In genomic region chrIII:11746718-11747117, ce11 we compare ENCODE assay signal across 2 worm cellular contexts.
TF ChIP-seq lines count a peak whose summit lies in the region.

Gene mrt-2 (plus strand): TSS chrIII:11746766.

TF ChIP-seq in whole organism, L1 larva, 84 proteins besides CTCF, POLR2A, EP300 and RAD21 (continued from another document and continues in another):
- peak; percentile 82 for TF ChIP-seq grh-1 (GFP tag; IDR thresholded peaks at IDR 0.05; lab: Robert Waterston, UW)
- peak; percentile 76 for TF ChIP-seq unc-130 (tag; optimal IDR thresholded peaks at IDR 0.05; lab: Kevin White, UChicago)
- peak; percentile 78 for TF ChIP-seq isw-1 (GFP tag; IDR thresholded peaks at IDR 0.05; lab: Robert Waterston, UW)
- peak; percentile 23 for TF ChIP-seq fkh-10 (GFP tag; optimal IDR thresholded peaks at IDR 0.05; lab: Kevin White, UChicago)
- no peak for TF ChIP-seq tlp-1 (tag; optimal IDR thresholded peaks at IDR 0.05; lab: Kevin White, UChicago)
- TF ChIP-seq egl-13 (tag; optimal IDR thresholded peaks at IDR 0.05; lab: Kevin White, UChicago), result peak; percentile 97
- no peak for TF ChIP-seq lin-14 (GFP tag; optimal IDR thresholded peaks at IDR 0.05; lab: Kevin White, UChicago)
- TF ChIP-seq rnt-1 (tag; optimal IDR thresholded peaks at IDR 0.05; lab: Kevin White, UChicago), result no peak
- peak; percentile 92 for TF ChIP-seq nhr-20 (tag; optimal IDR thresholded peaks at IDR 0.05; lab: Kevin White, UChicago)
- TF ChIP-seq nhr-47 (tag; optimal IDR thresholded peaks at IDR 0.05; lab: Kevin White, UChicago), result peak; percentile 95
- TF ChIP-seq lir-3 (tag; optimal IDR thresholded peaks at IDR 0.05; lab: Kevin White, UChicago; ENCODE audit: poor library complexity), result no peak
- no peak for TF ChIP-seq nhr-12 (tag; optimal IDR thresholded peaks at IDR 0.05; lab: Kevin White, UChicago)
- TF ChIP-seq dpl-1 (GFP tag; optimal IDR thresholded peaks at IDR 0.05; lab: Kevin White, UChicago), result peak; percentile 94 to 96 (median 96)
- no peak for TF ChIP-seq nhr-11 (tag; optimal IDR thresholded peaks at IDR 0.05; lab: Kevin White, UChicago)
- TF ChIP-seq nhr-77 (tag; optimal IDR thresholded peaks at IDR 0.05; lab: Kevin White, UChicago), result peak; percentile 14
- peak; percentile 34 for TF ChIP-seq jun-1 (tag; optimal IDR thresholded peaks at IDR 0.05; lab: Kevin White, UChicago)
- TF ChIP-seq C16A3.4 (tag; optimal IDR thresholded peaks at IDR 0.05; lab: Kevin White, UChicago), result peak; percentile 68
- no peak for TF ChIP-seq aha-1 (tag; optimal IDR thresholded peaks at IDR 0.05; lab: Kevin White, UChicago)
- no peak for TF ChIP-seq unc-62 (GFP tag; optimal IDR thresholded peaks at IDR 0.05; lab: Kevin White, UChicago)
- peak; percentile 99 for TF ChIP-seq ceh-90 (tag; optimal IDR thresholded peaks at IDR 0.05; lab: Kevin White, UChicago)
- peak; percentile 79 for TF ChIP-seq mep-1 (tag; optimal IDR thresholded peaks at IDR 0.05; lab: Kevin White, UChicago)
- peak; percentile 94 for TF ChIP-seq tbx-2 (tag; optimal IDR thresholded peaks at IDR 0.05; lab: Kevin White, UChicago)
- peak; percentile 84 for TF ChIP-seq swsn-7 (tag; optimal IDR thresholded peaks at IDR 0.05; lab: Kevin White, UChicago)
- no peak for TF ChIP-seq pag-3 (tag; optimal IDR thresholded peaks at IDR 0.05; lab: Kevin White, UChicago; ENCODE audit: borderline replicate concordance, insufficient read depth)
- TF ChIP-seq sox-4 (tag; optimal IDR thresholded peaks at IDR 0.05; lab: Kevin White, UChicago), result peak; percentile 93
- TF ChIP-seq unc-30 (tag; optimal IDR thresholded peaks at IDR 0.05; lab: Kevin White, UChicago), result no peak
- peak in 1 of 2 experiments; percentile 95 for TF ChIP-seq ztf-11 (tag; optimal IDR thresholded peaks at IDR 0.05; lab: Kevin White, UChicago)
- peak; percentile 88 for TF ChIP-seq xbp-1 (tag; optimal IDR thresholded peaks at IDR 0.05; lab: Kevin White, UChicago)
- TF ChIP-seq unc-98 (GFP tag; IDR thresholded peaks at IDR 0.05; lab: Robert Waterston, UW), result peak; percentile 90
- TF ChIP-seq fos-1 (tag; optimal IDR thresholded peaks at IDR 0.05; lab: Kevin White, UChicago), result peak; percentile 48
- peak; percentile 6 for TF ChIP-seq ceh-63 (GFP tag; optimal IDR thresholded peaks at IDR 0.05; lab: Kevin White, UChicago)
- TF ChIP-seq dsc-1 (tag; optimal IDR thresholded peaks at IDR 0.05; lab: Kevin White, UChicago), result peak; percentile 95
- TF ChIP-seq ceh-8 (GFP tag; optimal IDR thresholded peaks at IDR 0.05; lab: Kevin White, UChicago), result peak; percentile 54
- TF ChIP-seq fkh-4 (tag; optimal IDR thresholded peaks at IDR 0.05; lab: Kevin White, UChicago; ENCODE audit: borderline replicate concordance), result peak; percentile 98
- peak; percentile 39 for TF ChIP-seq zip-4 (GFP tag; optimal IDR thresholded peaks at IDR 0.05; lab: Kevin White, UChicago)
- TF ChIP-seq nhr-28 (tag; optimal IDR thresholded peaks at IDR 0.05; lab: Kevin White, UChicago), result no peak
- TF ChIP-seq efl-1 (optimal IDR thresholded peaks at IDR 0.05; lab: Kevin White, UChicago), result peak; percentile 95 to 97
- TF ChIP-seq efl-1 (GFP tag; optimal IDR thresholded peaks at IDR 0.05 in 1 of 2; lab: Kevin White, UChicago), result peak; percentile 97 to 100
- no peak for TF ChIP-seq mef-2 (tag; optimal IDR thresholded peaks at IDR 0.05; lab: Kevin White, UChicago)
- peak; percentile 74 for TF ChIP-seq lin-13 (GFP tag; optimal IDR thresholded peaks at IDR 0.05; lab: Kevin White, UChicago)
- TF ChIP-seq blmp-1 (tag; optimal IDR thresholded peaks at IDR 0.05; lab: Kevin White, UChicago), result peak; percentile 69
- TF ChIP-seq hpl-2 (GFP tag; optimal IDR thresholded peaks at IDR 0.05; lab: Kevin White, UChicago), result no peak
- peak; percentile 95 for TF ChIP-seq pax-3 (tag; optimal IDR thresholded peaks at IDR 0.05; lab: Kevin White, UChicago)
- peak; percentile 97 to 98 for TF ChIP-seq lin-35 (GFP tag; optimal IDR thresholded peaks at IDR 0.05; lab: Kevin White, UChicago)
- TF ChIP-seq elt-3 (tag; optimal IDR thresholded peaks at IDR 0.05; lab: Kevin White, UChicago), result peak in 2 of 6 experiments; percentile 46 to 60
- TF ChIP-seq pqm-1 (tag; optimal IDR thresholded peaks at IDR 0.05; lab: Kevin White, UChicago), result no peak
- TF ChIP-seq ceh-82 (tag; optimal IDR thresholded peaks at IDR 0.05; lab: Kevin White, UChicago), result peak; percentile 18 to 68 (median 67)
- TF ChIP-seq ets-5 (GFP tag; IDR thresholded peaks at IDR 0.05; lab: Robert Waterston, UW), result no peak
- TF ChIP-seq nhr-237 (tag; optimal IDR thresholded peaks at IDR 0.05; lab: Kevin White, UChicago), result no peak
- peak; percentile 64 for TF ChIP-seq vab-15 (tag; optimal IDR thresholded peaks at IDR 0.05; lab: Kevin White, UChicago)
- TF ChIP-seq skn-1 (tag; optimal IDR thresholded peaks at IDR 0.05; lab: Kevin White, UChicago), result peak; percentile 78
- peak; percentile 37 for TF ChIP-seq snpc-4 (tag; optimal IDR thresholded peaks at IDR 0.05; lab: Kevin White, UChicago)
- TF ChIP-seq C04F5.9 (tag; optimal IDR thresholded peaks at IDR 0.05; lab: Kevin White, UChicago), result peak; percentile 91
- peak; percentile 60 for TF ChIP-seq mab-9 (GFP tag; IDR thresholded peaks at IDR 0.05; lab: Robert Waterston, UW)
- peak in 1 of 2 experiments; percentile 58 for TF ChIP-seq mdl-1 (tag; optimal IDR thresholded peaks at IDR 0.05; lab: Kevin White, UChicago)
- no peak for TF ChIP-seq alr-1 (tag; optimal IDR thresholded peaks at IDR 0.05; lab: Kevin White, UChicago; ENCODE audit: borderline replicate concordance)
- TF ChIP-seq sup-37 (GFP tag; optimal IDR thresholded peaks at IDR 0.05; lab: Kevin White, UChicago), result peak; percentile 14
- TF ChIP-seq C34B4.2 (tag; optimal IDR thresholded peaks at IDR 0.05; lab: Kevin White, UChicago), result peak; percentile 49
- TF ChIP-seq nhr-85 (tag; lab: Kevin White, UChicago), result peak; percentile 97
- peak; percentile 47 for TF ChIP-seq aly-2 (tag; optimal IDR thresholded peaks at IDR 0.05; lab: Kevin White, UChicago)
- peak; percentile 89 for TF ChIP-seq snu-23 (GFP tag; optimal IDR thresholded peaks at IDR 0.05; lab: Kevin White, UChicago)
- TF ChIP-seq F16B12.6 (tag; optimal IDR thresholded peaks at IDR 0.05; lab: Kevin White, UChicago), result peak; percentile 54
- peak; percentile 60 for TF ChIP-seq hlh-4 (tag; optimal IDR thresholded peaks at IDR 0.05; lab: Kevin White, UChicago)
- peak; percentile 96 for TF ChIP-seq irx-1 (tag; optimal IDR thresholded peaks at IDR 0.05; lab: Kevin White, UChicago)
- peak; percentile 20 for TF ChIP-seq lin-15B (tag; optimal IDR thresholded peaks at IDR 0.05; lab: Kevin White, UChicago)
- peak; percentile 95 for TF ChIP-seq nhr-71 (tag; optimal IDR thresholded peaks at IDR 0.05; lab: Kevin White, UChicago)

TF ChIP-seq in whole organism, L3 larva, 47 proteins besides CTCF, POLR2A, EP300 and RAD21 (continued from another document):
- TF ChIP-seq nhr-67 (tag; optimal IDR thresholded peaks at IDR 0.05; lab: Kevin White, UChicago) (no peak), ceh-28 (tag; optimal IDR thresholded peaks at IDR 0.05; lab: Kevin White, UChicago) (peak; percentile 49), mdl-1 (tag; optimal IDR thresholded peaks at IDR 0.05; lab: Kevin White, UChicago) (no peak), skn-1 (tag; optimal IDR thresholded peaks at IDR 0.05; lab: Kevin White, UChicago) (peak; percentile 45), lsy-12 (tag; optimal IDR thresholded peaks at IDR 0.05; lab: Kevin White, UChicago) (peak; percentile 55), ceh-82 (tag; optimal IDR thresholded peaks at IDR 0.05; lab: Kevin White, UChicago) (no peak), fkh-2 (tag; optimal IDR thresholded peaks at IDR 0.05; lab: Kevin White, UChicago) (no peak), daf-12 (tag; optimal IDR thresholded peaks at IDR 0.05; lab: Kevin White, UChicago) (no peak), mml-1 (tag; optimal IDR thresholded peaks at IDR 0.05; lab: Kevin White, UChicago) (no peak)
